Worm (Caenorhabditis elegans) whole organism, L3 larva: ENCODE measurements around the gene F19B10.3.

Experiments
- egl-27 ChIP-seq: sonication (generic microtip); optimal IDR thresholded peaks from 4 replicates; lab custom pipeline; 2017; ENCODE audit warnings: missing biosample characterization, missing genetic modification reagents, missing genetic modification characterization
- nhr-11 ChIP-seq: fragments of 150-350 bp; optimal IDR thresholded peaks from 2 replicates; lab custom pipeline; 2014; ENCODE audit warnings: missing biosample characterization, missing genetic modification characterization
- nhr-12 ChIP-seq: fragments of 150-350 bp; optimal IDR thresholded peaks from 2 replicates; lab custom pipeline; 2014; ENCODE audit warnings: missing biosample characterization, missing genetic modification characterization

- TF ChIP-seq nhr-11 (tag; lab: Kevin White, UChicago) (no peak), egl-27 (tag; lab: Kevin White, UChicago) (no peak), nhr-12 (tag; lab: Kevin White, UChicago) (no peak)
Observed at ce11 chrII:3699591-3699990, 35.0 kb downstream of the F19B10.3 start, which contains the start of gene srx-104.
